Fruit fly (Drosophila melanogaster): ENCODE data around the gene CG13921.

The CG13921 gene

DNA sequence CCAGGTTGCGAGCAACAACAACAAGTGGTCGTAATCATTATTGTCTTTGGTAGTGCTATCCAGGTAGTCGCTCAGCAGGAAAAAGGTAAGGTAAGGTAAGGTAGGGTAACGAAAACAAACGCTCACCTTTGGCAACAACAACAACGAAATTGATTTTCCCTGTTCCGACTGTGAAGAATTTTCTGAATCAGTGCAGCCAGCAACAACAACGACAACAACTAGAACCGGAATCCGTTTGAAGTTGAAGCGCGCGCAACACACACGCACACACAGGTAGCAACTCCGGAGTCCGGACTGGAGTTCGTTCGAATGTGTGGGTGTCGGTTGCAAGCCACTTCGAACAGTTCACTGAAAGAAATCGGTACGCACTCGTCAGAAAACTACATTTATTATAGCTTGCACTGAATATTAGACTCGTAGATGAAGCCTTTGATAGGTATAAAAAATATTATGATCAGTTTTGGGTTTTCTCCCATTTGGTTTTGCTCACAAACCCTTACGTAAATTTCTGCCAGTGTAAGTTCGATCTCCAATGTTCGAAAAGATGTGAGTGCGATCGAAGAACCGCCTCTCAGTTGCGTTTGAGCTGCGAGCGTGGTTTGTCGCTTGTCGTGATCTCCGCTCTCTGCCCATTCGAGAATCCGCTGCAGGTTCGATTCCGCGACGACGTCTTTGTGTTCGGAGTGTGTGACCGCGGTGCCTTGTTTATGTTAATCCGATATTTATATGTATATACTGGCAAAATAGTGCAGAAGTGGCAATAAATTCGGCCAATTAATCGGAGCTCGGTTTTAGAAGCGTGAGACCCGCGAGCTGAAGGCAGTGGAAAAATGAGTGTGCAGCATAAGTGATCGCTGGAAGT is at the start of gene CG13921:
Gene CG13921, plus strand, starts transcription at position 570 of the 862 bp plus-strand sequence.
- TF ChIP-seq CG14711 (tag; optimal IDR thresholded peaks at IDR 0.05) (peak; percentile 84), toe (GFP tag; optimal IDR thresholded peaks at IDR 0.05) (peak; percentile 69), CG7101 (tag; optimal IDR thresholded peaks at IDR 0.05) (peak; percentile 84), kay (GFP tag; ENCODE audit: borderline replicate concordance) (no peak), CG5204 (GFP tag; optimal IDR thresholded peaks at IDR 0.05) (peak; percentile 66), cnc (optimal IDR thresholded peaks at IDR 0.05) (no peak), ovo (GFP tag; optimal IDR thresholded peaks at IDR 0.05) (peak; percentile 24), CG7045 (GFP tag; optimal IDR thresholded peaks at IDR 0.05) (peak; percentile 84), Mnt (GFP tag; optimal IDR thresholded peaks at IDR 0.05) (peak; percentile 45), tj (GFP tag; optimal IDR thresholded peaks at IDR 0.05) (peak; percentile 81), Crg-1 (GFP tag; optimal IDR thresholded peaks at IDR 0.05) (peak; percentile 83), CG1620 (GFP tag; optimal IDR thresholded peaks at IDR 0.05) (peak; percentile 84), cic (GFP tag; optimal IDR thresholded peaks at IDR 0.05) (no peak), CG12768 (GFP tag; optimal IDR thresholded peaks at IDR 0.05) (peak; percentile 60), CG11617 (GFP tag; optimal IDR thresholded peaks at IDR 0.05) (peak; percentile 76), bab1 (GFP tag; optimal IDR thresholded peaks at IDR 0.05) (peak; percentile 98), Hr96 (GFP tag; optimal IDR thresholded peaks at IDR 0.05) (peak; percentile 78), Clk (GFP tag; optimal IDR thresholded peaks at IDR 0.05) (peak; percentile 55), pad (GFP tag; optimal IDR thresholded peaks at IDR 0.05) (peak; percentile 80), CG33017 (tag; optimal IDR thresholded peaks at IDR 0.05) (peak; percentile 67)

dm6 chr3L:1702367-1702927 is 44.3 kb upstream of the CG13921 start, which contains the start of gene CG13931:
CG13931 (minus strand) TSS chr3L:1702407.
- TF ChIP-seq CG11617 (GFP tag; optimal IDR thresholded peaks at IDR 0.05) (no peak), CG5204 (GFP tag; optimal IDR thresholded peaks at IDR 0.05) (no peak), kay (GFP tag; ENCODE audit: borderline replicate concordance) (no peak), Mnt (GFP tag; optimal IDR thresholded peaks at IDR 0.05) (no peak)

DNA sequence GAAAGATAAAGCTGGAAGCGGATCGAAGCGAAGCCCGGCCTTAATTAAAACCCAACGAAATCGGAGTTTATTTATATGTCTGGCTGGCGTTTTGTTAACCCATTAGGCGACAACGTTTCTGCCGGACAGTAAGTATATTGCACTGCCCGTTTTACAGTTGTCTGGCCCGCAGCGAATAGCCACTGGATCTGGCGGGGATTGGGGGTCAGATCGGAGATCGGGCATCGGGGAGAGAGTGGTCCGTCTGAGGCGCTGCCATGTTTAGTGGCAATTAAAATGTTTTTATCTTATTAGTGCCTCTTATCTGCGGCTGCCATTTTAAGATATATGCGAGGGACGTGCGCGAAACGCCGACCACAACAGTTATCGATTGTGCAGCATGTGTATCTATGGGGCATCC is 37.5 kb upstream of the CG13921 start:
- TF ChIP-seq CG33017 (tag; optimal IDR thresholded peaks at IDR 0.05) (no peak), Hr96 (GFP tag; optimal IDR thresholded peaks at IDR 0.05) (no peak), CG1620 (GFP tag; optimal IDR thresholded peaks at IDR 0.05) (no peak), CG12768 (GFP tag; optimal IDR thresholded peaks at IDR 0.05) (no peak), bab1 (GFP tag; optimal IDR thresholded peaks at IDR 0.05) (no peak), cic (GFP tag; optimal IDR thresholded peaks at IDR 0.05) (no peak), CG11617 (GFP tag; optimal IDR thresholded peaks at IDR 0.05) (no peak), Mnt (GFP tag; optimal IDR thresholded peaks at IDR 0.05) (no peak), CG7045 (GFP tag; optimal IDR thresholded peaks at IDR 0.05) (no peak), Crg-1 (GFP tag; optimal IDR thresholded peaks at IDR 0.05) (no peak)

dm6 chr3L:1710562-1710961 is 36.1 kb upstream of the CG13921 start:
- TF ChIP-seq cnc (optimal IDR thresholded peaks at IDR 0.05) = no peak

dm6 chr3L:1711218-1711617 is 35.5 kb upstream of the CG13921 start:
- TF ChIP-seq cic (GFP tag; optimal IDR thresholded peaks at IDR 0.05) (no peak), Clk (GFP tag; optimal IDR thresholded peaks at IDR 0.05) (no peak), CG14711 (tag; optimal IDR thresholded peaks at IDR 0.05) (no peak), ovo (GFP tag; optimal IDR thresholded peaks at IDR 0.05) (no peak), pad (GFP tag; optimal IDR thresholded peaks at IDR 0.05) (no peak), Hr96 (GFP tag; optimal IDR thresholded peaks at IDR 0.05) (no peak), Crg-1 (GFP tag; optimal IDR thresholded peaks at IDR 0.05) (no peak), tj (GFP tag; optimal IDR thresholded peaks at IDR 0.05) (no peak), toe (GFP tag; optimal IDR thresholded peaks at IDR 0.05) (no peak), CG12768 (GFP tag; optimal IDR thresholded peaks at IDR 0.05) (no peak), CG7045 (GFP tag; optimal IDR thresholded peaks at IDR 0.05) (no peak), CG7101 (tag; optimal IDR thresholded peaks at IDR 0.05) (no peak), CG33017 (tag; optimal IDR thresholded peaks at IDR 0.05) (no peak), bab1 (GFP tag; optimal IDR thresholded peaks at IDR 0.05) (no peak), CG5204 (GFP tag; optimal IDR thresholded peaks at IDR 0.05) (no peak), CG1620 (GFP tag; optimal IDR thresholded peaks at IDR 0.05) (no peak)

DNA sequence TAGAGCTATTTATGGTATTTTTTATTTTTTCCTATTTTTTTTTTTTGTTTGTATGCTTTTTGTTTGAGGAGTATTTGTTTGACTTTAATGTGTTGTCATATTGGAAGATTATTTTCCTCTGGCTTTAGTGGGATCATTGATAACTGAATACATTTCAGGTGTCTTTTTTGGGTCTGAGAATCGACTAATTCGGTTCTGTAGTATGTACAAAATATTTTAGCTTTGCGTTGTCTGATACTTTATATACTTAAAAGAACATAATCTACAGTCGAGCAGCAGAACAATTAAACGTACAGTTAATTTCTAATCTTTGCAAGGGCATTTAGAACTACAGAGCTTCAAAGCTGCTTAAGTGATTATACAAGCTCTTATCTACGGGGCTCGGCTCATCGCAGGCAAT is 23.7 kb upstream of the CG13921 start, which contains the start of gene CG18171:
Gene CG18171, minus strand, starts transcription at position 101 of the 400 bp plus-strand sequence.
- no peak for TF ChIP-seq CG5204 (GFP tag; optimal IDR thresholded peaks at IDR 0.05)
- TF ChIP-seq tj (GFP tag; optimal IDR thresholded peaks at IDR 0.05) = no peak
- no peak for TF ChIP-seq CG11617 (GFP tag; optimal IDR thresholded peaks at IDR 0.05)
- no peak for TF ChIP-seq CG33017 (tag; optimal IDR thresholded peaks at IDR 0.05)

- no peak for TF ChIP-seq CG7101 (tag; optimal IDR thresholded peaks at IDR 0.05)
- no peak for TF ChIP-seq pad (GFP tag; optimal IDR thresholded peaks at IDR 0.05)
- TF ChIP-seq CG12768 (GFP tag; optimal IDR thresholded peaks at IDR 0.05) = no peak
- TF ChIP-seq cnc (optimal IDR thresholded peaks at IDR 0.05) = no peak
- no peak for TF ChIP-seq CG11617 (GFP tag; optimal IDR thresholded peaks at IDR 0.05)
- no peak for TF ChIP-seq cic (GFP tag; optimal IDR thresholded peaks at IDR 0.05)
- TF ChIP-seq Clk (GFP tag; optimal IDR thresholded peaks at IDR 0.05) = no peak
- TF ChIP-seq kay (GFP tag; ENCODE audit: borderline replicate concordance) = no peak
- TF ChIP-seq CG14711 (tag; optimal IDR thresholded peaks at IDR 0.05) = no peak
- TF ChIP-seq tj (GFP tag; optimal IDR thresholded peaks at IDR 0.05) = no peak
Observed at dm6 chr3L:1724090-1724489, 22.6 kb upstream of the CG13921 start, which contains the start of gene CG12035. CG12035 (plus strand) TSS chr3L:1724390.
